Fruit fly (Drosophila melanogaster): ENCODE measurements around the gene CG12065.

The CG12065 gene

DNA sequence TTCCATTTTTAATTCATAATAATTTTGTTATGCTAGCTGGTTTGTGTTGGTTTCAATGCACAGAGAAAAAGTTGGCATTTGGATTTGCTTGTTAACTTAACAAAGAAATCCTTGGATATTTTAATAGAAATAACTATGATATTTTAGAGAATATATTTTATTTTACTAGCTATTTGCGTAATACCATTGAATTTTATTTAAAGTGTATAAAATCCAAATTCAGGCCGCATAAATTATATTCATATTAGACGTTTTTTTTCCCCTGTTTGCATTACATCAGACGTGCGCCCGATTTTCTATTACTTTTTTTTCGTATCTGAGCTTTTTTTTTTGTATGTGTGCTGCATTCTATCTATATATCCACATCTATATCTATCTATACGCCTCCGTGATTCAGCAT is 39.4 kb upstream of the CG12065 start (continued):
- TF ChIP-seq chif (GFP tag; optimal IDR thresholded peaks at IDR 0.05) (no peak), bcd (GFP tag; optimal IDR thresholded peaks at IDR 0.05) (no peak), CG2202 (tag; optimal IDR thresholded peaks at IDR 0.05) (no peak), tgo (GFP tag; IDR thresholded peaks at IDR 0.05) (peak; percentile 34; the same call in 2 of the 3 replicates), Pdp1 (GFP tag; optimal IDR thresholded peaks at IDR 0.05) (peak in 1 of 2 experiments; percentile 21), Hr39 (optimal IDR thresholded peaks at IDR 0.05) (no peak), CG32532 (GFP tag; IDR thresholded peaks at IDR 0.05) (no peak), da (GFP tag; optimal IDR thresholded peaks at IDR 0.05) (no peak), CG42726 (GFP tag; IDR thresholded peaks at IDR 0.05; ENCODE audit: partially characterized antibody) (no peak), Rfx (GFP tag; IDR thresholded peaks at IDR 0.05) (peak; percentile 20; the same call in 1 of the 2 replicates), CG15269 (tag; optimal IDR thresholded peaks at IDR 0.05) (peak; percentile 35), CG11456 (GFP tag; IDR thresholded peaks at IDR 0.05) (no peak), ems (GFP tag; optimal IDR thresholded peaks at IDR 0.05) (no peak), mam (GFP tag; optimal IDR thresholded peaks at IDR 0.05) (no peak), disco-r (GFP tag; optimal IDR thresholded peaks at IDR 0.05) (no peak), CG10565 (GFP tag; optimal IDR thresholded peaks at IDR 0.05) (no peak), Hmr (GFP tag; optimal IDR thresholded peaks at IDR 0.05) (no peak), Nf-YB (GFP tag; optimal IDR thresholded peaks at IDR 0.05) (no peak), CG11247 (GFP tag; IDR thresholded peaks at IDR 0.05) (no peak), CG7786 (GFP tag; optimal IDR thresholded peaks at IDR 0.05) (no peak), CG7372 (GFP tag; IDR thresholded peaks at IDR 0.05) (no peak), D19B (GFP tag; optimal IDR thresholded peaks at IDR 0.05) (no peak), z (GFP tag; IDR thresholded peaks at IDR 0.05) (no peak), lbe (GFP tag; optimal IDR thresholded peaks at IDR 0.05) (no peak), gcm2 (GFP tag; optimal IDR thresholded peaks at IDR 0.05) (no peak), ara (GFP tag; IDR thresholded peaks at IDR 0.05) (no peak), Hmx (GFP tag; optimal IDR thresholded peaks at IDR 0.05) (no peak), ci (GFP tag; IDR thresholded peaks at IDR 0.05) (0 out of 3 replicates have a peak, but pooled peaks have one; percentile 17), nerfin-2 (GFP tag; IDR thresholded peaks at IDR 0.05; ENCODE audit: partially characterized antibody) (no peak), Doc3 (GFP tag; IDR thresholded peaks at IDR 0.05; ENCODE audit: partially characterized antibody) (no peak), B-H1 (GFP tag; IDR thresholded peaks at IDR 0.05) (no peak), Lpt (GFP tag; optimal IDR thresholded peaks at IDR 0.05) (no peak), D19A (tag; optimal IDR thresholded peaks at IDR 0.05) (peak; percentile 6), Trl (optimal IDR thresholded peaks at IDR 0.05) (no peak), Trl (GFP tag; optimal IDR thresholded peaks at IDR 0.05) (no peak), vnd (GFP tag; IDR thresholded peaks at IDR 0.05; ENCODE audit: partially characterized antibody) (no peak), CG5953 (GFP tag; IDR thresholded peaks at IDR 0.05) (no peak), tup (GFP tag; optimal IDR thresholded peaks at IDR 0.05) (no peak), CG10209 (GFP tag; optimal IDR thresholded peaks at IDR 0.05) (no peak), grau (tag; optimal IDR thresholded peaks at IDR 0.05) (peak; percentile 17), CG4360 (GFP tag; IDR thresholded peaks at IDR 0.05) (no peak), Eip74EF (GFP tag; optimal IDR thresholded peaks at IDR 0.05) (no peak), sima (GFP tag; optimal IDR thresholded peaks at IDR 0.05) (no peak), CG2678 (tag; optimal IDR thresholded peaks at IDR 0.05) (peak; percentile 41), Fer1 (GFP tag; optimal IDR thresholded peaks at IDR 0.05) (no peak), CG3726 (GFP tag; IDR thresholded peaks at IDR 0.05) (no peak), CG3163 (GFP tag; optimal IDR thresholded peaks at IDR 0.05) (no peak), Sry-δ (GFP tag; optimal IDR thresholded peaks at IDR 0.05) (no peak), crc (GFP tag; optimal IDR thresholded peaks at IDR 0.05) (no peak), CG31441 (GFP tag; IDR thresholded peaks at IDR 0.05) (peak; percentile 47; the same call in 1 of the 2 replicates), ken (GFP tag; IDR thresholded peaks at IDR 0.05) (no peak), vvl (GFP tag; IDR thresholded peaks at IDR 0.05) (peak; percentile 40; the same call in 1 of the 2 replicates), Bdp1 (GFP tag; optimal IDR thresholded peaks at IDR 0.05) (no peak)

Measured in whole organism, embryonic.